Worm (Caenorhabditis elegans): ENCODE data around the gene R02D5.10.
A peak's percentile ranks its signal among the peaks of the same experiment; 100 is the strongest.
"Not testable (repeated sequence)": the region's sequence is repeated elsewhere in the genome, so short reads cannot be mapped to it uniquely, and the experiment has no call there.

R02D5.10 gene

DNA sequence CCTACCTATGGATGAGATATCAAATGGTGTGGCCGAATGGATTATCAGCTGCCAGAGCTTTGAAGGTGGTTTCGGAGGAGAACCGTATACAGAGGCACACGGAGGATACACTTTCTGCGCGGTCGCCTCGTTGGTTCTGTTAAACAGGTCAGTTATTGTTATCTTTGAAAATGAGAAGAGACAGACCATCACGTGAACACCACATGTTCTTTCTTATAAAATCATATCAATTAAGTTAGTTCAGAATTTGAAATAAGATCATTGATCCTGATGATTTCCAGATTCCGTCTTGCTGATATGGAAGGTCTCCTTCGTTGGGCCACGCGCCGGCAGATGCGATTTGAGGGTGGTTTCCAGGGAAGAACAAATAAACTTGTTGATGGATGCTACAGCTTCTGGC is 33.4 kb upstream of the R02D5.10 start:
- TF ChIP-seq med-1 (GFP tag; optimal IDR thresholded peaks at IDR 0.05; ENCODE audit: insufficient read depth) (no peak), ztf-29 (GFP tag; IDR thresholded peaks at IDR 0.05) (no peak), flt-1 (GFP tag; IDR thresholded peaks at IDR 0.05) (no peak), ref-1 (GFP tag; conservative IDR thresholded peaks at IDR 0.05) (no peak), cog-1 (tag; optimal IDR thresholded peaks at IDR 0.05) (no peak), tab-1 (GFP tag; IDR thresholded peaks at IDR 0.05) (no peak)

DNA sequence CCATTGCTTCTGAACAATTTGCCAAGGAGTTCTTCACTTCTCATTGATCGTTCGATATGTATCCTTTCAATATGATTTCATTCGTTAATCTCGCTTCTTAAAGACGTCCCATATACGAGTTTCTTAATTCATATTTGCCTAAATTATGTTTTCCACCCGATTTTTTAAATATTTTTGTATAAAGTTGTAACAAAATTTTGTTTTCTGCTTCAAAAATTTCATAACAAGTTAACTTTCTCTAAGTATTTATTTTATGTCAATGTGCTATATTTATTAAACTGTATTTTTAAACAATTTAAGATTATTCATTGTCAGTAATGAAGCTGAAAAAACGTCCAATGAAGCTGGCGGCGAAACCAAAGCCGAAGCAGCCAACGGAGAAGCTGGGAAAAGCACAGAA is 32.7 kb upstream of the R02D5.10 start, which contains the start of gene F23B12.7:
Gene F23B12.7 (plus strand): TSS at position 301 of the 400 bp plus-strand sequence.
- TF ChIP-seq tab-1 (GFP tag; IDR thresholded peaks at IDR 0.05) (no peak), cog-1 (tag; optimal IDR thresholded peaks at IDR 0.05) (no peak), ztf-23 (GFP tag; IDR thresholded peaks at IDR 0.05) (no peak), ref-1 (GFP tag; conservative IDR thresholded peaks at IDR 0.05) (no peak), ztf-29 (GFP tag; IDR thresholded peaks at IDR 0.05) (no peak), T22C8.4 (GFP tag; IDR thresholded peaks at IDR 0.05) (no peak), med-1 (GFP tag; optimal IDR thresholded peaks at IDR 0.05; ENCODE audit: insufficient read depth) (no peak), klf-2 (GFP tag; conservative IDR thresholded peaks at IDR 0.05) (no peak), flt-1 (GFP tag; IDR thresholded peaks at IDR 0.05) (no peak)

DNA sequence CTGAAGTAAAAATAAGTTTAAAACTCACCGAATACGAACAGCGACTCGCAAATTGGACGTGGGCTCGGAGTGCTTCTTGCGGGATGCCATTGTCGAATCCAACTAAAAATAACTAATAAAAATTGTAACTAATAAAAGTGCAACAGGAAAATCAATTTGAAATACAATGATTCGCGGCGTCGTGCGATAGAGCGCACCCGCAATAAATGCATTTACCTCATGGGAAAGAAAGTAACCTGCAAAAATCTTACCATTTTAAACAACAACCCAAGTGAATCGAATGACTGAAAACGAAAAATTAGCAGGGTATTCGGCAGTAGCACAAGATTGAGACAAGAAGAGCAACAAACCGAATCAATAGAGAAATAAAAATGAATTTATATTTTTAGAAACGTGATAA is 25.5 kb upstream of the R02D5.10 start, which contains the start of gene bmk-1:
Gene bmk-1 (minus strand): TSS at position 359 of the 400 bp plus-strand sequence.
- TF ChIP-seq ref-1 (GFP tag; conservative IDR thresholded peaks at IDR 0.05) (no peak), cog-1 (tag; optimal IDR thresholded peaks at IDR 0.05) (no peak), klf-2 (GFP tag; conservative IDR thresholded peaks at IDR 0.05) (no peak), T22C8.4 (GFP tag; IDR thresholded peaks at IDR 0.05) (no peak), tab-1 (GFP tag; IDR thresholded peaks at IDR 0.05) (no peak), ztf-29 (GFP tag; IDR thresholded peaks at IDR 0.05) (no peak), ztf-23 (GFP tag; IDR thresholded peaks at IDR 0.05) (no peak), flt-1 (GFP tag; IDR thresholded peaks at IDR 0.05) (no peak), med-1 (GFP tag; optimal IDR thresholded peaks at IDR 0.05; ENCODE audit: insufficient read depth) (no peak)

DNA sequence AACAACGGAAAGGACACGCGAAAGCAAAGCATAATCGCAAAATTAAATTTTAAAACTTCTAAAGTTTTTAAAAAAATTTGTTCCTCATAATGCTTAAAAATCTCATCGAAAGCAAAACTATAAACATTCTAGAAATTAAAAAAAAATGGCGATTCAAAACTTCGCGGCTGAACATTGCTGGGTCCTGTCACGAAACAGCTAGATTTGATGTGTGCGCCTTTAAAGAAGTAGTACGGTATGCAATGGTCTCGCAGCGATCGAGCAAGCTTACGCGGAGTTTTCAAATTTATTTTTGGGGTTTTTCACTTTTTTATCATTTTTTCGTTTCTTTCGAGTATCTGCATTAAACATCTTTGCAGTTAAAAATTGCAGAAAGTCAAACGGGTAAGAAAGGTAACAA is 25.0 kb upstream of the R02D5.10 start, which contains the start of gene coh-3:
Gene coh-3 (plus strand): TSS at position 353 of the 400 bp plus-strand sequence.
- TF ChIP-seq cog-1 (tag; optimal IDR thresholded peaks at IDR 0.05) (no peak), med-1 (GFP tag; optimal IDR thresholded peaks at IDR 0.05; ENCODE audit: insufficient read depth) (no peak), ztf-23 (GFP tag; IDR thresholded peaks at IDR 0.05) (no peak), klf-2 (GFP tag; conservative IDR thresholded peaks at IDR 0.05) (no peak)

DNA sequence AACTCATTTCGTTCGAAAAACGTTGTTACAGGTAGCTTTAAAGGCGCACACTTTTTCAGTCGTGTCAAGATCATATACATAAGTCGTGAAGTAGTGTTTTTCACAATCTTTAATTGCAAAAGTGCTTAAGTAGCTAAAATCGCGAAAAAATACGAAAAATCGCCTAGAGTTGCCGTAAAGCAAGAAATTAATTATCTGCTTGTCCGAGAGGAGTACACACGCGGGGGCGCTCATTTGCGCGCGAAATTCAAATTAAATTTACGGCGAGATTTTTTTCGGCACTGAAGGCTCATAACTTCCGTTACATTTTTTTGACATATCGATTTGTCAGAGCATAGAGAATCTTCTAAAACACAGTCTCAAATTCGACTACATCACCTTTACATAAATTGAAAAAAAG is 22.0 kb upstream of the R02D5.10 start:
- no peak for TF ChIP-seq med-1 (GFP tag; optimal IDR thresholded peaks at IDR 0.05; ENCODE audit: insufficient read depth)
- TF ChIP-seq flt-1 (GFP tag; IDR thresholded peaks at IDR 0.05) = no peak
- TF ChIP-seq ztf-29 (GFP tag; IDR thresholded peaks at IDR 0.05) = no peak
- TF ChIP-seq T22C8.4 (GFP tag; IDR thresholded peaks at IDR 0.05) = no peak
- no peak for TF ChIP-seq ztf-23 (GFP tag; IDR thresholded peaks at IDR 0.05)
- no peak for TF ChIP-seq klf-2 (GFP tag; conservative IDR thresholded peaks at IDR 0.05)
- no peak for TF ChIP-seq ref-1 (GFP tag; conservative IDR thresholded peaks at IDR 0.05)
- TF ChIP-seq tab-1 (GFP tag; IDR thresholded peaks at IDR 0.05) = no peak
- TF ChIP-seq cog-1 (tag; optimal IDR thresholded peaks at IDR 0.05) = no peak

DNA sequence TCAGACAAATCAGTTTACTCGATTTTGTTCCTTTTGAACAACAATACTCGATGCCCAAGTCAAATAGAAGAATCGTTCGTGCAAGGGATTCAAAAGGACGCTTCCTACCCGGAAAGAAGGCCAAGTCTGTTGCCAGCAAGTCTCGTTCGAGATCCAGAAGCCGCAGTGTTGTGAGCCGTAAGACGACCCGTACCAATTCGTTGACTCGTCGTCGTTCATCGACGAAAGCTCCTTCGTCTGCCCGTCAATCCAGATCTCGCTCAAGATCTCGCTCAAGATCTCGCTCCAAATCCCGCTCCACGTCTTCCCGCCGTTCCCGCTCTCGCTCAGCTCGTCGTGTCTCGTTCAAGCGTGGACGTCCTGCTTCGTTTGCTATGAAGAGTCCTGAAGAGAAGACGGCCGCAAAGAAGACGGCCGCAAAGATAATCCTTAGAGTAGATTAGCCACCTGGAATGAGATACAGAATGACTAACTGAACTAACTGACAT is 21.4 kb upstream of the R02D5.10 start, which contains the start of gene F08H9.2:
Gene F08H9.2 (plus strand): TSS at position 51 of the 488 bp plus-strand sequence.
- no peak for TF ChIP-seq flt-1 (GFP tag; IDR thresholded peaks at IDR 0.05)
- TF ChIP-seq ztf-23 (GFP tag; IDR thresholded peaks at IDR 0.05) = no peak
- TF ChIP-seq klf-2 (GFP tag; conservative IDR thresholded peaks at IDR 0.05) = no peak
- TF ChIP-seq ztf-29 (GFP tag; IDR thresholded peaks at IDR 0.05) = no peak
- no peak for TF ChIP-seq T22C8.4 (GFP tag; IDR thresholded peaks at IDR 0.05)
- TF ChIP-seq med-1 (GFP tag; optimal IDR thresholded peaks at IDR 0.05; ENCODE audit: insufficient read depth) = no peak
- no peak for TF ChIP-seq ref-1 (GFP tag; conservative IDR thresholded peaks at IDR 0.05)
- no peak for TF ChIP-seq tab-1 (GFP tag; IDR thresholded peaks at IDR 0.05)
- no peak for TF ChIP-seq cog-1 (tag; optimal IDR thresholded peaks at IDR 0.05)

DNA sequence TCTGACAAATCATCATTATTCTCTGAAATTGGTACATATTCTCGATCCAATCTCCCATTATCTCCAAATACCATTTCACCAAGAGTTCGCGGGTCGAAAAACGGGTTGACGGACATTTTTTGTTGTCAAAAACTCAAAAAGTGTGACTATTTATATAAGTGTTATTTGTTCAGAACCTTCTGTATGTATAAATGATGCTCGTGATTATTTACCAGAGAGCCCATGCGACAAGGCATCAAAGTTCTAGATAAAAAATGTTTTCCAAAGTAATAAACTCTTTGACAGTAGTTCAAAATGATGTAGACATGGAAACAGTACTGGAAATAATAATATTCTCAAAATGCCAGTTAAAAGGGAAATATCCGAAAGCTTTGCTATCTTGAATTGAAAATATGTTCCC is 19.4 kb upstream of the R02D5.10 start:
- TF ChIP-seq ztf-23 (GFP tag; IDR thresholded peaks at IDR 0.05) (no peak), klf-2 (GFP tag; conservative IDR thresholded peaks at IDR 0.05) (no peak), flt-1 (GFP tag; IDR thresholded peaks at IDR 0.05) (no peak), ztf-29 (GFP tag; IDR thresholded peaks at IDR 0.05) (no peak), ref-1 (GFP tag; conservative IDR thresholded peaks at IDR 0.05) (no peak)

DNA sequence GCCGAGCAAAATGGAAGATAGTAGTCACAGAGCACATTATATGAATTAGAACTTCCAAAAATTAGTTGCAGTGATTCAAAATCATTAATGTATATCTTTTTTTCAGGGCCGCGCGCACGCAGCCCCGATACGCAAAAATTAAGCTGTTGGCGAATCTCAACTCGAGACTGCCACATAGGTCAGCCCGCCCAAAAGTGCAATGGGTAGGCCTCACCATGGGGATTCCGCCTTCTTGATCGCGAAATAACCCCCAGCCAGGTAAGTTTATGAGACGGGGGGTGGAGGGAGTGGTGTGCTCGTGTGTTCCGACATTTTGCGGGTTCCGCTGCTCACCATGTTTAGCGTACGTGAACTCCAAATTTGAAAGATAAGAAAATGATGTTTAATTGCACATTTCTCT is 19.0 kb upstream of the R02D5.10 start, which contains the start of gene F08H9.3:
Gene F08H9.3 (minus strand): TSS at position 252 of the 400 bp plus-strand sequence.
- not testable (repeated sequence) for TF ChIP-seq ztf-23 (GFP tag; IDR thresholded peaks at IDR 0.05); cog-1 (tag; optimal IDR thresholded peaks at IDR 0.05); ref-1 (GFP tag; conservative IDR thresholded peaks at IDR 0.05)

DNA sequence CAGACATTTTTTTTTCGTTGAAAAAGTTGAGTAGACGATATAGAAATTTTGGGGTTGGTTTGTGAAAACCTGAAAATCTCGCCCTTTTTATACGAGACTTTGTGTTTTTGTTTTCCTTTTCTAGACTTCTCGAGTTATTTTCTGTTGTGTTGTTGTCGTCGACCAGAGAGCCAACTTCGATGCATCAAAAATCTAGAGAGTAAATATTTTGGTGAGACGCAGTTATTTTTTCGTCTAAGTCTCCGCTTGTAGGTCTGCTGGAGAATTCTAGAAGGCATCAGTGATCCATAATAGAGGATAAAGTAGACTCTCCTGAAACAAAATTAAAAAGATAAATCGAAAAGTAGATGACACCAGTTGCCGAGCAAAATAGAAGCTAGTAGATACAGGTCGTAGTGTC is 17.7 kb upstream of the R02D5.10 start, which contains the start of gene F08H9.4:
Gene F08H9.4 (minus strand): TSS at position 61 of the 400 bp plus-strand sequence.
- no peak for TF ChIP-seq tab-1 (GFP tag; IDR thresholded peaks at IDR 0.05)
- no peak for TF ChIP-seq flt-1 (GFP tag; IDR thresholded peaks at IDR 0.05)
- TF ChIP-seq med-1 (GFP tag; optimal IDR thresholded peaks at IDR 0.05; ENCODE audit: insufficient read depth) = no peak
- TF ChIP-seq cog-1 (tag; optimal IDR thresholded peaks at IDR 0.05) = no peak
- TF ChIP-seq ref-1 (GFP tag; conservative IDR thresholded peaks at IDR 0.05) = no peak
- no peak for TF ChIP-seq ztf-29 (GFP tag; IDR thresholded peaks at IDR 0.05)
- TF ChIP-seq klf-2 (GFP tag; conservative IDR thresholded peaks at IDR 0.05) = no peak
- TF ChIP-seq ztf-23 (GFP tag; IDR thresholded peaks at IDR 0.05) = no peak
- TF ChIP-seq T22C8.4 (GFP tag; IDR thresholded peaks at IDR 0.05) = no peak

DNA sequence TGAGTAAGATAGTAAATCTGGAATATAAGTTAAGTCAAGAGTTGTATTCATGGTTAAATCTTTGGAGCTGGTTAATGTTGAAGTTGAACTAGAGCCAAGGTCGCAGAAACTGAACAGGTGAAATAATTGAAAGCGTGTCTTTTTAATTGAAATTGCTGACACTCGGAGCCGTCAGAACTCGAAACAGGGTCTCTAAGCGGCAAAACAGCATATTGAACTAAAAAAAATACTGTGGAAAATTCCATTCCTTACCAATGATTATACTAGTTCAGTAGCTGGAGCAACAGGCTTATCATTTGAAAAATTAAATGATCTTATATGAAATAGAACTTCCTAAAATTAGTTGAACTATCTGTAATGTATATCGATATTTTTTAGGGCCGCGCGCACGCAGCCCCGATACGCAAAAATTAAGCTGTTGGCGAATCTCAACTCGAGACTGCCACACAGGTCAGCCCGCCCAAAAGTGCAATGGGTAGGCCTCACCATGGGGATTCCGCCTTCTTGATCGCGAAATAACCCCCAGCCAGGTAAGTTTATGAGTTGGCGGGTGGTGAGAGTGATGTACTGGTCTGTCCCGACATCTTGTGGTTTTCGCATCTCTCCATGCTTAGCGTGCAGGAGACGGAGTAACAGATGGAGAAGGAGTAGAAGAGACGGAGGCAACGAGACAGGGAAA is 13.8 kb upstream of the R02D5.10 start, which contains the start of gene srz-97:
Gene srz-97 (minus strand): TSS at position 51 of the 679 bp plus-strand sequence.
- TF ChIP-seq tab-1 (GFP tag; IDR thresholded peaks at IDR 0.05) = no peak
- TF ChIP-seq klf-2 (GFP tag; conservative IDR thresholded peaks at IDR 0.05) = no peak
- no peak for TF ChIP-seq ztf-29 (GFP tag; IDR thresholded peaks at IDR 0.05)
- no peak for TF ChIP-seq ztf-23 (GFP tag; IDR thresholded peaks at IDR 0.05)
- 0 out of 2 replicates have a peak, but pooled peaks have one; percentile 41 for TF ChIP-seq ref-1 (GFP tag; conservative IDR thresholded peaks at IDR 0.05)
- no peak for TF ChIP-seq T22C8.4 (GFP tag; IDR thresholded peaks at IDR 0.05)
- 0 out of 2 replicates have a peak, but pooled peaks have one; percentile 11 for TF ChIP-seq flt-1 (GFP tag; IDR thresholded peaks at IDR 0.05)
- no peak for TF ChIP-seq med-1 (GFP tag; optimal IDR thresholded peaks at IDR 0.05; ENCODE audit: insufficient read depth)

Data from whole organism, midembryonic.